Worm (Caenorhabditis elegans): ENCODE results near the gene cdd-2.
A peak's percentile ranks its signal among the peaks of the same experiment; 100 is the strongest.

cdd-2 gene

DNA sequence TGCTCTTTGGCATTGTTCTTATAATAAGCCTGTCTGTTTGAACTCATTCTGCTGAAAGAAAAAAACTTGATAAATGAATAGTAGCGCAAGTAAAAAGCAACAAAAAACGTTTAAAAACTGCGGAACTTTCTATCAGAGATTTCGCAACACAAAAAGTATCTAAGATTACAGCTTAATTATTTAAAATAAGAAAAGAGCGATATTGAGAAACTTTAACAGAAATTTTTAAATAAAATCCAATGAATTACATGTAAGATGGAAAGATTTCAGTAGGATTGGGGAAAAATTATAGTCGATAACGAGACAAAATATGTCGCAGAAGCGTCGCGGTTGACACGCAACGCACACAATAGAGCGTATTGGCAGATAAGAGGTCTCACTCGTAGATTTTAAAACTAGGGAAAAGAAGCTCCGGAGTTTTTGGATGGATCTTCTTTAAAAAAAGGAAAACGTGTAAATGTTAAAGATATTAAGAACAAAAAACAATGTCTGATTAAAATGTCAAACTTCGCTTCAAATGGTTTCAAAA, 14.0 kb upstream of the cdd-2 start, which contains the start of gene ima-3 (continued):
- peak; percentile 48 for TF ChIP-seq lin-39 (tag; optimal IDR thresholded peaks at IDR 0.05)
- TF ChIP-seq elt-3 (tag; optimal IDR thresholded peaks at IDR 0.05): no peak
- TF ChIP-seq tbx-2 (tag; optimal IDR thresholded peaks at IDR 0.05): no peak
- no peak for TF ChIP-seq ceh-16 (tag; optimal IDR thresholded peaks at IDR 0.05)

DNA sequence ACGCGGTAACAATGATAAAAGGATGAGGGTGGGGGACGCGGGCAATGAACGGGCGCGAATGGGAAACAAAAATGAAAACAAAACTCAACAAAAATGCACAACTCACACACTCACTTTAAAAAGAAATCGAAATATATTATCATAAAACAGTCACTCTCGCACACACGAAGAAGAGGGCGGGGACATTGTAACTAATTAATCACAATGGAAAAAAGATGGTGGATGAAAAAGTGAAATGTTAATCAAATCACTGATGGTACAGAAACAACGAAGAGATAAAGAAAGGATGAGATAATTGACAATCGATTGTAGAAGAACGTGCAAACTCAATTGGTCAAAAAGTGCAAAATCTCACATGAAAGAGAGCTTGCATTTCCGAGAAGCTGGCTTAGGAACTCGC, 11.5 kb upstream of the cdd-2 start:
- TF ChIP-seq unc-39 (tag; optimal IDR thresholded peaks at IDR 0.05) (no peak), eor-1 (tag; optimal IDR thresholded peaks at IDR 0.05) (no peak)

DNA sequence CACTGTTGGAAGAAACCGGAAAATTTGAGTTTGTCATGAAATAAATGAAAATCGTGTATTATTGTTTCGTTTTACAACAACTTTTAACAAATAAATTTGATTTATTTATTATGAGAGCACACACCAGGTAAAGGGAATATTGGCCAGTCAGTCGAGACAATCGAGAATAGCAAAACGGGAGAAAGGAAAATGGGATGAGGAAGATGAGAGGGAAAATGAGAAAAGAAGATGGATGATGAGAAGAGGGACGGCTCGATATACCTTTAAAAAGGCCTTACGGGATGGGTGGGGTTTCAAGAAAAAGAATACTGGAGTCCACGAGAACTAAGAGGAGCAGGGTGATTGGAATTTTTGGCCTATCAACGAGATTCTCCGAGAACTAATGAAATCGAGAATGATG, 11.0 kb upstream of the cdd-2 start:
- TF ChIP-seq elt-3 (tag; optimal IDR thresholded peaks at IDR 0.05): no peak
- TF ChIP-seq tbx-2 (tag; optimal IDR thresholded peaks at IDR 0.05): no peak
- TF ChIP-seq ceh-82 (tag; optimal IDR thresholded peaks at IDR 0.05): no peak
- no peak for TF ChIP-seq egl-27 (tag; optimal IDR thresholded peaks at IDR 0.05)
- no peak for TF ChIP-seq R02D3.7 (tag; optimal IDR thresholded peaks at IDR 0.05)
- no peak for TF ChIP-seq nhr-77 (tag; optimal IDR thresholded peaks at IDR 0.05)
- TF ChIP-seq nhr-43 (tag; optimal IDR thresholded peaks at IDR 0.05; ENCODE audit: poor library complexity, severe bottlenecking): no peak
- no peak for TF ChIP-seq nhr-28 (tag; optimal IDR thresholded peaks at IDR 0.05)
- no peak for TF ChIP-seq pha-4 (tag; optimal IDR thresholded peaks at IDR 0.05)
- TF ChIP-seq fkh-10 (GFP tag; optimal IDR thresholded peaks at IDR 0.05): no peak
- TF ChIP-seq ztf-4 (tag; optimal IDR thresholded peaks at IDR 0.05): no peak
- TF ChIP-seq elt-2 (tag; optimal IDR thresholded peaks at IDR 0.05): no peak
- TF ChIP-seq ceh-16 (tag; optimal IDR thresholded peaks at IDR 0.05): no peak
- no peak for TF ChIP-seq lin-15B (tag; optimal IDR thresholded peaks at IDR 0.05)

DNA sequence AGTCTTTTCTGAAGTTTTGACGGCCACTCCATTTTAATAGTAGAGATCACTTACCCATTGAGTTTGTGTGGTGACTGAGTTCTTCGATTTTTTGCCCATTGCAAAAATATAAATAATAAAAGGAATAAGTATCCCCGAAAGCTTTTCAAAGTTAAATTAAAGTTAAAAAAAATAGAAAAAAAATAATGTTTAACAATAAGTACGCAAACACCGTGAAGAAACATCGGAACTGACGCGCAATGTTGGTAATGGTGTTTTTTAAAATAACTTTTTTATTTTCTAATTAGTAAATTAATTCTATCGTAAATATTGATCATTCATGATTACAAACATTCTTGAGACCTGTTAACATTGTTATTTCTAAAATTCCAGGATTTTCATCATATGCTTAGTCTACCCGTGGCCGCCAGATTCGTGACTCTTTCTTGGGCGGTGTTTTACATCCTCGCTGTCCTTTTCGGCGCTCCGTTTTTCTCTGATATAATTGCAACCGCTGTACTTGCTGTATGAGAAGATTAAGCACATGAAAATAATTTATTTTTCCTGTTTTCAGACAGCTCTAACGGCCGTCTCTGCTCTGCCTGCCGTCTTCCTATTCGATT, 8.7 kb upstream of the cdd-2 start, which contains the start of the genes F49E8.7, F49E8.8 and nprl-2:
Gene F49E8.7, minus strand, starts transcription at position 101 of the 602 bp plus-strand sequence.
Gene F49E8.8, plus strand, starts transcription at position 373 of the 602 bp plus-strand sequence.
Gene nprl-2, plus strand, starts transcription at position 552 of the 602 bp plus-strand sequence.
- peak; percentile 32 for TF ChIP-seq pha-4 (tag; optimal IDR thresholded peaks at IDR 0.05)
- no peak for TF ChIP-seq sea-2 (GFP tag; optimal IDR thresholded peaks at IDR 0.05)

DNA sequence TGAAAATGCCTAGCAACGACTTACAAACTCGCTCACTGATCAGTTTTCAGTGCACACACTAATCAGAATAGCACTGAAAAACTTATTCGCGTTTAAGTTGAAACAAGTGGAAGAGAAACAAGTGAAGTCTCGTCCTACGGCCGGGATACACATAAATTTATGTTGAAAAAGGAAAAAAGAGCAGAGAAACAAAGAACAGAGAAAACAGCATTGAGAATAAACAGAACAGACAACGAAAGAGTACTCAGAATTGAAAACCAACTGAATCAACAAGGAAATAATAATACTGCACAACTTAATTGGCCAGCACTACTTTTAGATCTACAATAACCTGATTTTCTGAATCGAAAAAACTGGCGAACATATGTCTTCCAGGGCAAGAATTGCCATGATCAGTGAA, 6.7 kb upstream of the cdd-2 start, which contains the start of gene F49E8.6:
Gene F49E8.6, minus strand, starts transcription at position 317 of the 400 bp plus-strand sequence.
- TF ChIP-seq nfya-1 (tag; optimal IDR thresholded peaks at IDR 0.05; ENCODE audit: insufficient read depth): peak; percentile 6
- TF ChIP-seq lsy-12 (tag; optimal IDR thresholded peaks at IDR 0.05): no peak
- peak; percentile 57 for TF ChIP-seq pha-4 (tag; optimal IDR thresholded peaks at IDR 0.05)

DNA sequence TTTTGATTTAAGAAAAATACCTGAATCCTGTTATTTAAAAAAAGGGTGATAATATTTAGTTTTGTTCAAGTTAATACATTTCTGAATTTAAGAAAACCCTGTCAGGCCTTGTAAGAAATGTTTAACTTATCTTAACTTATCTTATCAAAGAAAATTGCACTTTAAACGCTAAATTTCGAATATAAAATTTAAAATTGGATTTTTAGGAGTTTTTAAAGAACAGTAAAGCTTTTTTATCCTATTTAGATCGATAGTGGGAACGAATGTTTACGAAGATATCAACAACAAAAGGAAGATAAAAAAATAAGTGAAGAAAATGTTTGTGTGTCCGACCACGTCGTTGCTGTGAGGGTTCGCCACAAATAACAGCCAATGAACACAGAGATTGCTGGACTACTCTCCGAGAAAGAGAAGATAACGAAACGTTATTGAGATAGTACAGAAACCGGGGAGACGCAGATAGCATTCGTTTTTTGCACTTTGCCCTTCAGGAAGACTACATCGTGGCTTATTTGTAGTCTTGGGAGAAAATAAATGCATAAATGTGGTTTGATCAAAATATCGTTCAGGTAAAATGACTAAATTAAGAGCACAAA, 5.4 kb upstream of the cdd-2 start, which contains the start of gene dif-1:
Gene dif-1, minus strand, starts transcription at position 51 of the 596 bp plus-strand sequence.
- TF ChIP-seq nhr-11 (tag; optimal IDR thresholded peaks at IDR 0.05) (no peak), elt-2 (tag; optimal IDR thresholded peaks at IDR 0.05) (peak; percentile 83), ceh-82 (tag; optimal IDR thresholded peaks at IDR 0.05) (no peak), nfya-1 (tag; optimal IDR thresholded peaks at IDR 0.05; ENCODE audit: insufficient read depth) (peak; percentile 93), pha-4 (tag; optimal IDR thresholded peaks at IDR 0.05) (peak; percentile 55), R02D3.7 (tag; optimal IDR thresholded peaks at IDR 0.05) (no peak), elt-3 (tag; optimal IDR thresholded peaks at IDR 0.05) (no peak), ceh-28 (tag; optimal IDR thresholded peaks at IDR 0.05) (peak; percentile 26), fos-1 (tag; optimal IDR thresholded peaks at IDR 0.05) (no peak), aly-2 (tag; optimal IDR thresholded peaks at IDR 0.05) (no peak), snpc-4 (tag; optimal IDR thresholded peaks at IDR 0.05) (peak; percentile 41), jun-1 (tag; optimal IDR thresholded peaks at IDR 0.05) (peak; percentile 65), ama-1 (optimal IDR thresholded peaks at IDR 0.05) (peak; percentile 59), pqm-1 (tag; optimal IDR thresholded peaks at IDR 0.05) (peak; percentile 70), ZK546.5 (tag; optimal IDR thresholded peaks at IDR 0.05) (no peak), ceh-9 (tag; optimal IDR thresholded peaks at IDR 0.05) (no peak), skn-1 (tag; optimal IDR thresholded peaks at IDR 0.05) (peak; percentile 21), nhr-28 (tag; optimal IDR thresholded peaks at IDR 0.05) (no peak)

All from whole organism, L3 larva.